Worm (Caenorhabditis elegans) whole organism, midembryonic: ENCODE results near the gene Y40A1A.2.
"Not testable (repeated sequence)": the region's sequence is repeated elsewhere in the genome, so short reads cannot be mapped to it uniquely, and the experiment has no call there.

ENCODE experiments used
- T22C8.4 ChIP-seq: fragments of 200-800 bp; sonication (Bioruptor generic); IDR thresholded peaks from 2 replicates; pipeline ENCODE4 v1.3.6; 2022; ENCODE audit warnings: missing genetic modification characterization, missing compliant biosample characterization
- cog-1 ChIP-seq: sonication (generic microtip); optimal IDR thresholded peaks from 2 replicates; lab custom pipeline; 2016; ENCODE audit warnings: missing genetic modification characterization, missing compliant biosample characterization
- flt-1 ChIP-seq: fragments of 200-800 bp; sonication (Bioruptor generic); IDR thresholded peaks from 2 replicates; pipeline ENCODE4 v1.3.6; 2022; ENCODE audit warnings: missing genetic modification characterization, missing compliant biosample characterization
- klf-2 ChIP-seq: fragments of 200-800 bp; sonication (Bioruptor generic); conservative IDR thresholded peaks from 2 replicates; pipeline ENCODE4 v1.3.6; 2022; ENCODE audit warnings: missing genetic modification reagents, missing genetic modification characterization, missing compliant biosample characterization
- med-1 ChIP-seq: sonication (generic microtip); optimal IDR thresholded peaks from 2 replicates; lab custom pipeline; 2017; ENCODE audit warnings: missing genetic modification characterization, mild to moderate bottlenecking, missing compliant biosample characterization, antibody characterized with exemption, missing genetic modification reagents; ENCODE audit not compliant: insufficient read depth
- ref-1 ChIP-seq: fragments of 200-800 bp; sonication (Bioruptor generic); conservative IDR thresholded peaks from 2 replicates; pipeline ENCODE4 v1.3.6; 2022; ENCODE audit warnings: missing genetic modification reagents, missing genetic modification characterization, missing compliant biosample characterization
- tab-1 ChIP-seq: fragments of 200-800 bp; sonication (Bioruptor generic); IDR thresholded peaks from 2 replicates; pipeline ENCODE4 v1.3.6; 2022; ENCODE audit warnings: missing genetic modification characterization, missing compliant biosample characterization
- ztf-23 ChIP-seq: fragments of 200-800 bp; sonication (Bioruptor generic); IDR thresholded peaks from 2 replicates; pipeline ENCODE4 v1.3.6; 2022; ENCODE audit warnings: missing genetic modification reagents, missing genetic modification characterization, missing compliant biosample characterization
- ztf-29 ChIP-seq: fragments of 200-800 bp; sonication (Bioruptor generic); IDR thresholded peaks from 2 replicates; pipeline ENCODE4 v1.3.6; 2022; ENCODE audit warnings: missing genetic modification reagents, missing genetic modification characterization, missing compliant biosample characterization

Gene Y40A1A.2

DNA sequence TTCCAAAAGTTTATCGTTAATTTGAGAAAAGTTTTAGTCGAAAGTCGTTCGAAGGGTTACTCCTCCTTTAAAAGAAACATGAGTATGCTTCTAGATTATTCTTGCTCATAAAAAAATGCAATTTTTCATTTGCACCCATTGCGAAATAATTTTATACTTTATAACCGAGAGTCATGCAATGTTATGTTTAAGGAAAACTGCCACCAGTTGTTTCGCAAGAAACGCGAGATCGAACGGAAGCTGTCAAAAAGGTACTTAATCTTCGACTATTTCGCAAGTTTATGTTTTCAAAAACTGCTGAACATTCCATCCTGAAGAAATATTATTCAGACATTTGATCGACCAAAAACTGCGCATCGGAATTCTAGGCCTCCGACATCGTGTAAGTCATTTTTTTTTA lies 23.4 kb downstream of the Y40A1A.2 start:
- TF ChIP-seq ztf-29 (GFP tag; lab: Robert Waterston, UW) = no peak
- no peak for TF ChIP-seq med-1 (GFP tag; lab: Kevin White, UChicago)

DNA sequence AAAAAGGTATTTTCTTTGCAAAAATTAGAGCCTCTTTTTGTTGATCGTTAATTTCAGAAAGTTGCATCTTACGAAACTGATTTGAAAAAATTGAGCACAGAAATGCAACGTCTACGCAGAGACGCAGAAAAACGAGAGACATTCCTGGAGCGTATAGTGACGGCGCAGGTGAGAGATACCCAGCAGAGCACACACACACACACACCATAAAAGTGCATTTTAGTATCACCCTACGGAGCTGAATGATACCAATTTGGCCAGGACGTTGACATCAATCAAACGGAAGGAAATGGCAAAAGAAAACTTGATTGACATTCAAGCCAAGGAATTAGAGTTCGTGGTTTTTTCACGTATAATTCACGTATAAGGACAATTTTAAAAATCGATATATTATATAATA lies 24.0 kb downstream of the Y40A1A.2 start:
- TF ChIP-seq cog-1 (tag; lab: Kevin White, UChicago) (no peak), flt-1 (0 out of 2 replicates have a peak, but pooled peaks have one; percentile 26)

DNA sequence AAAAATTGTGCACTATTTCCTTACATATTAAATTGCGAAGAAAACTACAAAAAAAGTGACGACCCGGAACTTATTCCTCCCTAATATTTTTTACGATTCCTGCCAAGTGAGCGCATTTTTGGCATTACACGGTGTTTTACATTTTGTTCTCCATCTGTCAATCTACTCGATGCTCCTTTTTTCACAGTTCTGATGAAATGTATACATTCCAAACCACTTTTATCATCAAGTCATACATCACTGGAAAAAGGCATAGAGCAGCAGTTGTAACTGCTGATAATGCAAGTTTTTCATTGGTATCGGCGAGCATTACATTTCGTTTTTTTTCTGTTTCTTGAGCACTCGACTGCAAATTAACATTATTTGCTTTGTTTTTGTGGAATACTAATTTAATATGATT lies 27.7 kb downstream of the Y40A1A.2 start:
- TF ChIP-seq med-1 (GFP tag; lab: Kevin White, UChicago) (no peak), ztf-23 (GFP tag; lab: Robert Waterston, UW) (no peak), flt-1 (no peak), ref-1 (GFP tag; lab: Robert Waterston, UW) (no peak), T22C8.4 (no peak)

DNA sequence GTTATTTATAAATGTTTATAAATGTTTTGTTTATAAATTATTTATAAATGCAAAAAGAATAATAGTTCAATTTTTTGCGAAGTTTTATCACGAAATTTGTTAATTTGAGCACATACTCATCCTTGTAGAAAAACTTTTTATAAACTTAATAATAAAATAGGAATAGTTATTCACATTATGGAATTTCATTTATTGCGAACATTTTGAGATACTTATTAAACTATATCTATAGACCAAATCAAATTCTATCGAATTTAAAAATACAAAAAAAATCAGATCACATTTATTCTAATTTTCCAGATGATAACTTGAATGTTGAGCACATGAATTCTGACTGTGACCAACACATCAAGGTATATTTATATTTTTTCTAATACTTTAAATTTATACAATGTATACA lies 28.3 kb downstream of the Y40A1A.2 start, which contains the start of gene Y102A11A.3:
Gene Y102A11A.3, plus strand, starts transcription at position 301 of the 400 bp plus-strand sequence.
- no peak for TF ChIP-seq med-1 (GFP tag; lab: Kevin White, UChicago)
- no peak for TF ChIP-seq cog-1 (tag; lab: Kevin White, UChicago)
- no peak for TF ChIP-seq klf-2 (GFP tag; lab: Robert Waterston, UW)
- TF ChIP-seq ztf-23 (GFP tag; lab: Robert Waterston, UW) = no peak
- no peak for TF ChIP-seq flt-1
- no peak for TF ChIP-seq tab-1
- no peak for TF ChIP-seq ref-1 (GFP tag; lab: Robert Waterston, UW)
- TF ChIP-seq T22C8.4 = no peak
- TF ChIP-seq ztf-29 (GFP tag; lab: Robert Waterston, UW) = no peak

DNA sequence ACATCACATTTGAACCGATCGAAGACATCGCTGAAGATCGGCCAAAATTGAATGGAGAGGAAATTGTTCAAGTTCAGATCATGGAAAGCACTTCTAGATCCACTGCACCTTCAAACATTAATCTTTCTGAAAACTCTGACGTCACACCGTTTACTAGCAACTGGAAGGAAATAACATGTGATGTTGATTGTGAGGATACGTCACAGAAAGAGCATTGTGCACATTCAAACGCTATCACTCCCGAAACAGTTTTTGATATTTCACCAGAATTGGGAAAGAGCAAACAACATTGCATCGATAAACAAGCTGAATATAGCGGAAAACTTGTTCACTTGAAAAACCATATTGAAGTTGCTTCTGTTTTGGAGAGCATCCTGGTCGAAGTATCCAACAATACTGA lies 31.0 kb downstream of the Y40A1A.2 start:
- no peak for TF ChIP-seq ztf-29 (GFP tag; lab: Robert Waterston, UW)
- TF ChIP-seq flt-1 = no peak
- TF ChIP-seq med-1 (GFP tag; lab: Kevin White, UChicago) = no peak
- TF ChIP-seq tab-1 = no peak
- no peak for TF ChIP-seq cog-1 (tag; lab: Kevin White, UChicago)
- no peak for TF ChIP-seq klf-2 (GFP tag; lab: Robert Waterston, UW)
- TF ChIP-seq ref-1 (GFP tag; lab: Robert Waterston, UW) = no peak
- TF ChIP-seq T22C8.4 = no peak
- TF ChIP-seq ztf-23 (GFP tag; lab: Robert Waterston, UW) = no peak

DNA sequence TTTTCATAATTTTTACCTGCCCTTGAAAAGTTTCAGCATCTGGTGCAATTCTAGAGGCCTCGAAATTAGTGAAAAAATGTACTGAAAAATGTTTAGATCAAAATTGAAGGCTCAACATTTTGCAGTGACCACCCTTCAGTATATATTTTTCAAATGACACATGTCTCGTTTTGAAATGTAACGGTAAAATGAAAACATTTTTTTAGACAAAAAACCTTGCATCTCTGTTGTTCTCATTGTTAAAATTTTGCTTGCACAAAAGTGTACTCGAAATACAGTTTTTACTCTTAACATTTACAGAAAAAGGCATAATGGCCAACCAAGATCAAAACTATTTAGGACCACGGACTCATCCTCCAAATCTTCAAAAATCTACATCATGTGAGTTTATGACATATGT lies 35.8 kb downstream of the Y40A1A.2 start, which contains the start of gene Y102A11A.2:
Gene Y102A11A.2, plus strand, starts transcription at position 301 of the 400 bp plus-strand sequence.
- TF ChIP-seq ref-1 (GFP tag; lab: Robert Waterston, UW); ztf-23 (GFP tag; lab: Robert Waterston, UW); tab-1: not testable (repeated sequence)

DNA sequence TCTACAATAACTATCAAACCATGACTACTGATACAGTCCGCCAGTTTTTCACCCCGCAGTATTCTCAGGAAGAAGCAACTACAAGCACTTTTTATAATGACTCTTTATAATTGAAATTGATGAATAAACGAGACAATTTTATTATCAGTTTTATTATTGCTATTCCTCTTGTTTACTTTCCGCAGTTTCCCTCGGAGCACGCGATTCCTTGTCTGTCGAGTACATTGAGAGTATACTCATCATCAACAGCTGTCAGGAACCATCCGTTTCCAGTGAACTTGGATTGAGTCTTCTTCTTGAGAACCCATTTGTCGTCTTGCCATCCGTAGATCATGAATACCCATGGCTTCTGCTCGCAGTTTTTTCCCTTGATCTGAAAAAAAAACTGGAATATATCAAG lies 40.3 kb downstream of the Y40A1A.2 start:
- no peak for TF ChIP-seq klf-2 (GFP tag; lab: Robert Waterston, UW)
- no peak for TF ChIP-seq tab-1

DNA sequence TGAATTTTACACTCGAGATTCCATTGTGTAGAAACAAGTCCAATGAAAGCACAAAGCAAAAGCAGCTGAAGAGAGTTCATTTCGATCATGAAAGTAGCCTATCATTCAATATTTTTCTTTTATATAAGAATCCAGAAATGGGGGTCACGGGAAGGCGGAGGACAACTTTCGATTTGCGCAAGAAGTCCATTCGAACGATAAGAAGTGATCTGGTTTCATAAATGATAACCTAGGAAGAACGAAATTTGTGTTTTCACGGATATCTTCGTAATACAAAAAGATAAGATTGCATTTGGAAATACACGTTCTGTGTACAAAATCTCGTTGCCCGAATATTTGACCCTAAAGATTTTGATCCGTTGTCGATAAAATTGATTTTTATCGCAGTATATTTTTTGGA lies 40.9 kb downstream of the Y40A1A.2 start, which contains the start of gene Y102A11A.5:
Gene Y102A11A.5, minus strand, starts transcription at position 175 of the 400 bp plus-strand sequence.
- TF ChIP-seq klf-2 (GFP tag; lab: Robert Waterston, UW) (no peak), ref-1 (GFP tag; lab: Robert Waterston, UW) (no peak), flt-1 (no peak), med-1 (GFP tag; lab: Kevin White, UChicago) (no peak), ztf-29 (GFP tag; lab: Robert Waterston, UW) (no peak), T22C8.4 (no peak), tab-1 (no peak), ztf-23 (GFP tag; lab: Robert Waterston, UW) (no peak), cog-1 (tag; lab: Kevin White, UChicago) (no peak)

DNA sequence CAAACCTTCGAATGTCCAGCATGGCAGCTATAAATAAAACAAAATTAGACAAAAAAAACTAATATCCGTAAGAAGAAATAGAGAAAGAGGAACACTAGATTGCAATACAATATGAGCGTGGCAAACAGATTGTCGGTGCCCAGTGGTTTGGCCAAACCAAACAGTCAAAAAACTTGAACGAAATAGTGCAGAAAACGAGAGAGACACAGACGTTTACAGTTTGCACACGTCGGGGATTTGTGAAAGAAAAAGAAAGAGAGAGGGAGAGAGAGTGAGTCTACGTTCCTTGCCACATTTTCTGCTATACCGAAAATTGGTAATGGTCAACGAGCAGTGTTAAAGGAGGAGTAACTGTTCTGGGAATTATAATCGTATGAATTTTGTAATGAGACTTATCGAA lies 44.6 kb downstream of the Y40A1A.2 start, which contains the start of gene ergi-1:
Gene ergi-1, minus strand, starts transcription at position 101 of the 400 bp plus-strand sequence.
- TF ChIP-seq ztf-23 (GFP tag; lab: Robert Waterston, UW) (no peak), tab-1 (no peak), flt-1 (no peak), ref-1 (GFP tag; lab: Robert Waterston, UW) (no peak)

DNA sequence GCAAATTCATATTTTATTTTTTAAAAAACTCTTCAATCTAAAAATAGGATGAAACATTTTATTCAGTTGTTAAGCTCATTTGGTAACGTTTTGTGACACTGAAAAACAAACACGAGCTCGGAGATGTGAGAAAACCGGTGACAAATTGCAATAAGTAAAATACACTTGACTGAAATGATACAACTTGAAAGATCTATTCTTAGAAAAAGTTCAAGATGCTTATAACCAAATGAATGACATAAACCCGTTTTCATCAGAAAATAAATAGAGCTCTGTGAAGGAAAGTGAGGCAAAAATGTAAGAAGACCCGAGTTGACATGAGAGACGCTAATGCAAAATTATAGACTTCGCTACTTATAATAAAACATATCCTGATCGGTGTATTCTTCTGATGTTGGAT lies 48.8 kb downstream of the Y40A1A.2 start, which contains the start of gene smex-2:
Gene smex-2, minus strand, starts transcription at position 101 of the 400 bp plus-strand sequence.
- TF ChIP-seq cog-1 (tag; lab: Kevin White, UChicago) (no peak), klf-2 (GFP tag; lab: Robert Waterston, UW) (no peak), ztf-23 (GFP tag; lab: Robert Waterston, UW) (no peak), med-1 (GFP tag; lab: Kevin White, UChicago) (no peak), ref-1 (GFP tag; lab: Robert Waterston, UW) (no peak), ztf-29 (GFP tag; lab: Robert Waterston, UW) (no peak), tab-1 (no peak), T22C8.4 (no peak), flt-1 (no peak)

DNA sequence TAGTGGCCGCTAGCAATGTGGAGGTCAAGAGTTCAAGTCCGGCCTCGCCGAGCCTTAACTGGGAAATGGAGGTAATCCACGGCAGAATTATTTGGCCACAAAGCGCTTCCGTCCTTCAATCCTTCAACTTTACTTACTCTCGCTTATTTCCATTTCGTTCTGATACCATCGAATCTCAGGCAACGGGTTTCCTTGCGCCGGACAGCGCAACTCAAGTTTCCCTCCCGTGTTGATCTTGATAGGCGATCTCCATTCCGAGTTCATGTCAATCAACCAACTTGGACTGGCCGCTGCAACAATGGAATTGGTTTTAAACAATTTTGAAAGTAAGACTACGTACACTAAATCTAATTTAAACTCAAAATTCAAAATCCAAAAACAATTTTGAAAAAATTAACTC lies 50.3 kb downstream of the Y40A1A.2 start:
- peak; percentile 46; the same call in 1 of the 2 replicates for TF ChIP-seq flt-1
- TF ChIP-seq med-1 (GFP tag; lab: Kevin White, UChicago) = no peak
